Worm (Caenorhabditis elegans) whole organism, L3 larva: Measurements from ENCODE around the gene Y37E11AL.2.

Experiments used
- R02D3.7 ChIP-seq: fragments of 150-350 bp; optimal IDR thresholded peaks from 2 replicates; lab custom pipeline; 2014; ENCODE audit warnings: missing biosample characterization, missing genetic modification characterization
- ama-1 ChIP-seq: fragments of 150-350 bp; optimal IDR thresholded peaks from 2 replicates; lab custom pipeline; 2018
- elt-1 ChIP-seq: fragments of 150-350 bp; optimal IDR thresholded peaks from 2 replicates; lab custom pipeline; 2014; ENCODE audit warnings: missing biosample characterization, missing genetic modification characterization
- elt-2 ChIP-seq: sonication (generic microtip); optimal IDR thresholded peaks from 2 replicates; lab custom pipeline; 2016; ENCODE audit warnings: missing genetic modification reagents, mild to moderate bottlenecking, missing genetic modification characterization, missing compliant biosample characterization
- fkh-10 ChIP-seq: sonication (generic microtip); optimal IDR thresholded peaks from 2 replicates; lab custom pipeline; 2017; ENCODE audit warnings: missing biosample characterization, missing genetic modification reagents, missing genetic modification characterization
- lin-39 ChIP-seq: fragments of 150-350 bp; optimal IDR thresholded peaks from 2 replicates; lab custom pipeline; 2018; ENCODE audit warnings: missing biosample characterization, missing genetic modification reagents, missing genetic modification characterization
- nhr-11 ChIP-seq: fragments of 150-350 bp; optimal IDR thresholded peaks from 2 replicates; lab custom pipeline; 2014; ENCODE audit warnings: missing biosample characterization, missing genetic modification characterization
- pha-4 ChIP-seq: fragments of 150-350 bp; optimal IDR thresholded peaks from 2 replicates; lab custom pipeline; 2014; ENCODE audit warnings: missing biosample characterization, missing genetic modification reagents, missing genetic modification characterization
- pqm-1 ChIP-seq: fragments of 150-350 bp; optimal IDR thresholded peaks from 2 replicates; lab custom pipeline; 2017; ENCODE audit warnings: missing biosample characterization, missing genetic modification characterization, inconsistent platforms
- tbx-2 ChIP-seq: sonication (generic microtip); optimal IDR thresholded peaks from 2 replicates; lab custom pipeline; 2016; ENCODE audit warnings: mild to moderate bottlenecking, missing genetic modification characterization, missing compliant biosample characterization
- zag-1 ChIP-seq: fragments of 150-350 bp; optimal IDR thresholded peaks from 2 replicates; lab custom pipeline; 2014; ENCODE audit warnings: missing biosample characterization, missing genetic modification characterization
- ztf-11 ChIP-seq: fragments of 150-350 bp; optimal IDR thresholded peaks from 2 replicates; lab custom pipeline; 2014; ENCODE audit warnings: missing biosample characterization, missing genetic modification characterization
- ztf-4 ChIP-seq: fragments of 150-350 bp; optimal IDR thresholded peaks from 2 replicates; lab custom pipeline; 2014; ENCODE audit warnings: missing biosample characterization, missing genetic modification characterization

ce11 chrIV:3661117-3661634 lies 37.1 kb upstream of the Y37E11AL.2 start:
- no peak for TF ChIP-seq tbx-2 (tag; lab: Kevin White, UChicago)
- no peak for TF ChIP-seq nhr-11 (tag; lab: Kevin White, UChicago)
- no peak for TF ChIP-seq elt-1
- no peak for TF ChIP-seq ztf-4 (tag; lab: Kevin White, UChicago)
- TF ChIP-seq zag-1 (tag; lab: Kevin White, UChicago), result no peak
- TF ChIP-seq fkh-10 (GFP tag; lab: Kevin White, UChicago), result no peak
- no peak for TF ChIP-seq ama-1
- TF ChIP-seq pha-4 (tag; lab: Kevin White, UChicago), result no peak
- TF ChIP-seq elt-2 (tag; lab: Kevin White, UChicago), result no peak
- TF ChIP-seq pqm-1 (tag; lab: Kevin White, UChicago), result no peak
- TF ChIP-seq ztf-11 (tag; lab: Kevin White, UChicago), result no peak
- no peak for TF ChIP-seq R02D3.7
- TF ChIP-seq lin-39 (tag; lab: Kevin White, UChicago), result no peak
